Worm (Caenorhabditis elegans) whole organism, late embryonic: ENCODE results near the gene gly-3.
A peak's percentile ranks its signal among the peaks of the same experiment; 100 is the strongest.

Source experiments
- F13H6.1 ChIP-seq: sonication (generic microtip); optimal IDR thresholded peaks from 2 replicates; lab custom pipeline; 2016; ENCODE audit warnings: missing genetic modification characterization, missing compliant biosample characterization
- K09A11.1 ChIP-seq: sonication (generic microtip); optimal IDR thresholded peaks from 2 replicates; lab custom pipeline; 2017; ENCODE audit warnings: antibody characterized with exemption, mild to moderate bottlenecking, missing genetic modification characterization, missing compliant biosample characterization; ENCODE audit not compliant: insufficient read depth
- T23F11.4 ChIP-seq: fragments of 200-800 bp; sonication (Bioruptor generic); optimal IDR thresholded peaks from 2 replicates; lab custom pipeline; 2018; ENCODE audit warnings: mild to moderate bottlenecking, missing genetic modification characterization, missing compliant biosample characterization
- ahr-1 ChIP-seq: sonication (generic microtip); optimal IDR thresholded peaks from 2 replicates; lab custom pipeline; 2016; ENCODE audit warnings: missing genetic modification characterization, missing compliant biosample characterization
- ama-1 ChIP-seq: fragments of 150-350 bp; optimal IDR thresholded peaks from 2 replicates; lab custom pipeline; 2014
- ceh-14 ChIP-seq: sonication (generic microtip); optimal IDR thresholded peaks from 2 replicates; lab custom pipeline; 2016; ENCODE audit warnings: missing genotype, missing genetic modification characterization, missing compliant biosample characterization
- ceh-18 ChIP-seq: sonication (generic microtip); optimal IDR thresholded peaks from 2 replicates; lab custom pipeline; 2016; ENCODE audit warnings: missing genetic modification characterization, missing compliant biosample characterization
- ceh-19 ChIP-seq: fragments of 200-800 bp; sonication (Bioruptor generic); optimal IDR thresholded peaks from 2 replicates; lab custom pipeline; 2018; ENCODE audit warnings: mild to moderate bottlenecking, missing genetic modification characterization, missing compliant biosample characterization
- ceh-22 ChIP-seq: sonication (generic microtip); optimal IDR thresholded peaks from 2 replicates; lab custom pipeline; 2017; ENCODE audit warnings: missing biosample characterization, missing genetic modification characterization
- ceh-24 ChIP-seq: sonication (generic microtip); optimal IDR thresholded peaks from 2 replicates; lab custom pipeline; 2016; ENCODE audit warnings: mild to moderate bottlenecking, missing genetic modification characterization, missing compliant biosample characterization
- ceh-31 ChIP-seq: sonication (generic microtip); optimal IDR thresholded peaks from 2 replicates; lab custom pipeline; 2016; ENCODE audit warnings: missing genetic modification characterization, missing compliant biosample characterization
- ceh-34 ChIP-seq: sonication (generic microtip); optimal IDR thresholded peaks from 2 replicates; lab custom pipeline; 2016; ENCODE audit warnings: mild to moderate bottlenecking, missing genetic modification characterization, missing compliant biosample characterization
- ceh-6 ChIP-seq: fragments of 200-800 bp; sonication (Bioruptor generic); optimal IDR thresholded peaks from 2 replicates; lab custom pipeline; 2018; ENCODE audit warnings: mild to moderate bottlenecking, missing genetic modification characterization, missing compliant biosample characterization
- ceh-9 ChIP-seq: sonication (generic microtip); optimal IDR thresholded peaks from 2 replicates; lab custom pipeline; 2016; ENCODE audit warnings: mild to moderate bottlenecking, missing genetic modification characterization, inconsistent platforms, missing compliant biosample characterization
- che-1 ChIP-seq: sonication (generic microtip); optimal IDR thresholded peaks from 2 replicates; lab custom pipeline; 2016; ENCODE audit warnings: mild to moderate bottlenecking, missing genetic modification characterization, missing compliant biosample characterization
- dmd-4 ChIP-seq: sonication (generic microtip); optimal IDR thresholded peaks from 2 replicates; lab custom pipeline; 2016; ENCODE audit warnings: borderline replicate concordance, missing genetic modification characterization, missing compliant biosample characterization
- eyg-1 ChIP-seq: sonication (generic microtip); optimal IDR thresholded peaks from 2 replicates; lab custom pipeline; 2016; ENCODE audit warnings: missing genotype, missing genetic modification characterization, missing compliant biosample characterization
- fax-1 ChIP-seq: sonication (generic microtip); optimal IDR thresholded peaks from 2 replicates; lab custom pipeline; 2016; ENCODE audit warnings: missing genotype, missing genetic modification characterization, missing compliant biosample characterization
- hlh-30 ChIP-seq: sonication (generic microtip); optimal IDR thresholded peaks from 2 replicates; lab custom pipeline; 2017; ENCODE audit warnings: antibody characterized with exemption, missing genetic modification characterization, missing compliant biosample characterization; ENCODE audit not compliant: insufficient read depth
- hlh-6 ChIP-seq: sonication (generic microtip); optimal IDR thresholded peaks from 2 replicates; lab custom pipeline; 2016; ENCODE audit warnings: missing genotype, missing genetic modification characterization, missing compliant biosample characterization
- nhr-11 ChIP-seq: fragments of 150-350 bp; optimal IDR thresholded peaks from 2 replicates; lab custom pipeline; 2014; ENCODE audit warnings: missing biosample characterization, missing genetic modification characterization
- nhr-232 ChIP-seq: sonication (generic microtip); optimal IDR thresholded peaks from 2 replicates; lab custom pipeline; 2016; ENCODE audit warnings: missing genetic modification characterization, missing compliant biosample characterization
- npax-4 ChIP-seq: sonication (generic microtip); optimal IDR thresholded peaks from 2 replicates; lab custom pipeline; 2016; ENCODE audit warnings: missing genetic modification characterization, missing compliant biosample characterization
- odd-2 ChIP-seq: sonication (generic microtip); optimal IDR thresholded peaks from 2 replicates; lab custom pipeline; 2017; ENCODE audit warnings: antibody characterized with exemption, mild to moderate bottlenecking, missing genetic modification characterization, missing compliant biosample characterization
- pax-1 ChIP-seq: fragments of 150-350 bp; optimal IDR thresholded peaks from 2 replicates; lab custom pipeline; 2014; ENCODE audit warnings: missing biosample characterization, missing genetic modification characterization
- pha-2 ChIP-seq: sonication (generic microtip); optimal IDR thresholded peaks from 2 replicates; lab custom pipeline; 2017; ENCODE audit warnings: mild to moderate bottlenecking, missing genetic modification characterization, missing compliant biosample characterization
- pha-4 ChIP-seq: fragments of 150-350 bp; optimal IDR thresholded peaks from 2 replicates; lab custom pipeline; 2018; ENCODE audit warnings: missing biosample characterization, missing genetic modification reagents, missing genetic modification characterization
- pqm-1 ChIP-seq: sonication (generic microtip); optimal IDR thresholded peaks from 2 replicates; lab custom pipeline; 2016; ENCODE audit warnings: missing genetic modification characterization, missing compliant biosample characterization
- pros-1 ChIP-seq: fragments of 150-350 bp; optimal IDR thresholded peaks from 2 replicates; lab custom pipeline; 2014; ENCODE audit warnings: missing biosample characterization, missing genetic modification reagents, missing genetic modification characterization
- ref-2 ChIP-seq: sonication (generic microtip); optimal IDR thresholded peaks from 2 replicates; lab custom pipeline; 2016; ENCODE audit warnings: missing genetic modification characterization, missing compliant biosample characterization
- sox-4 ChIP-seq: sonication (generic microtip); optimal IDR thresholded peaks from 2 replicates; lab custom pipeline; 2017; ENCODE audit warnings: mild to moderate bottlenecking, missing genetic modification characterization, inconsistent platforms, missing compliant biosample characterization
- tbx-2 ChIP-seq: sonication (generic microtip); optimal IDR thresholded peaks from 2 replicates; lab custom pipeline; 2016; ENCODE audit warnings: missing genetic modification characterization, missing compliant biosample characterization
- tbx-7 ChIP-seq: sonication (generic microtip); optimal IDR thresholded peaks from 2 replicates; lab custom pipeline; 2016; ENCODE audit warnings: missing genotype, missing genetic modification characterization, missing compliant biosample characterization
- ttx-3 ChIP-seq: sonication (generic microtip); optimal IDR thresholded peaks from 2 replicates; lab custom pipeline; 2016; ENCODE audit warnings: missing genetic modification reagents, missing genetic modification characterization, missing compliant biosample characterization
- unc-3 ChIP-seq, 2 experiments: fragments of 200-800 bp in 1 of 2; sonication (Bioruptor generic) in 1 of 2; sonication (generic microtip) in 1 of 2; conservative IDR thresholded peaks in 1 of 2; optimal IDR thresholded peaks in 1 of 2; 2 replicates each; pipeline versions ENCODE4 v1.3.6 to Lab custom; 2016 to 2022; ENCODE audit warnings: missing compliant biosample characterization in 2 of 2, missing genetic modification characterization in 2 of 2, missing genetic modification reagents in 1 of 2
- unc-42 ChIP-seq: sonication (generic microtip); optimal IDR thresholded peaks from 2 replicates; lab custom pipeline; 2016; ENCODE audit warnings: missing genotype, missing genetic modification characterization, missing compliant biosample characterization
- unc-55 ChIP-seq: sonication (generic microtip); optimal IDR thresholded peaks from 2 replicates; lab custom pipeline; 2017; ENCODE audit warnings: missing biosample characterization, missing genetic modification reagents, missing genetic modification characterization

gly-3 gene

DNA sequence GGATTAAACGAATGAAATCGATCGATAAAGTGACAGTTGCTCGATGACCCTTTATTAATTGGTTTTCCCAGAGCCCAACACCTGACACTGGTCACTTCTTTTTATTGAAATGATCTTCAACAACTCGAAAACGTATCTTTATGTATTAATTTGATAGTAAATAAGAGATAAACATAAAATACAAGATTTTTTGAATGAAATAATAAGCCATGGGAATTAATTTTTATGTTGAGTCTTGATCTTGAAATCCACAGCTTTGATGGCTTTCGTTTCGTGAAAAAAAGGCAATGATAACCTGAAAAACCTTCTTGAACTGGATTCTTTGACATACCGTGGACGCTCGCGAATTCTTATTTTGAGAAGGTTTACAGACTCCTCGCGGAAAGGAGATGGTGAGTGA lies 10.1 kb downstream of the gly-3 start, which contains the start of gene pcp-5:
TSS of gene pcp-5 (minus strand) at position 101 of the 400 bp plus-strand sequence.
- TF ChIP-seq unc-55 (GFP tag; lab: Kevin White, UChicago) (peak; percentile 6), unc-42 (tag; lab: Kevin White, UChicago) (no peak)

DNA sequence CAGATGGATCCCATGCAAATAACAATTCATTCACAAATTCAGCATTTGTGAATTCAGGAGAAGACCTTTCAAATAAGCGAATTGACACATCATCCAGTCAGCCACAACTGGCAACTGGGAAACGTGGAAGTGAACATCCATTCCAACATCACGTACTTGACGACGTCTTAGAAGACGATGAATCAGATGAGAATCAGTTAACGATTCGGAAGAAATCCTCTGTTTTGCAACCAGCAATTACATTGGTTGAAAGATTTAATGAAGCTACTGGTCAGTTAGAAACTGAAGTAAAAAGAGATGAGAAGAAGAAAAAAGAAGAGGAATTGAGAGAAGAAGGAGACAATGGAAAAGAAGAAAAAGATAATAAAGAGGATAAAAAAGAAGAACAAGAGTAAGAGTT lies 14.1 kb downstream of the gly-3 start:
- TF ChIP-seq ref-2 (tag; lab: Kevin White, UChicago) (no peak), unc-55 (GFP tag; lab: Kevin White, UChicago) (no peak)
- TF ChIP-seq, all 69 proteins: peak for 0

DNA sequence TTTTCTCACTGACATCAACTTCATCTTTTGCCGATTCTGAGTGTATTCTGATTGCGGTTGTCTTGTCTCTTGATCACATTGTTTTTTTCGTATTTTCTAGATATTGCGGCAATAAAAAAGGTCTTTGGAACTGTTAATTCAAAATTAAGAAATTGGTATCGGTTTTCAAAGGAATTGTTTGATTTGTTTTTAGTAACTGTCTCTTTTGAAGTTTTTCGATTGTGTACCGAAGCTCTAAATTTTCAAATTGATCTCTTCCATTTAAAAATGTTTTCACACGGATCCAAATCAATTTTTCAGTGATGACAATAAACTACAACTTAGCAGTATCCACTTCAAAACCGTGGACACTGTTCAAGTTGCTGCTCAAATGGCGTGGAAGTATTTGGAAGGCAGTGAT lies 16.8 kb downstream of the gly-3 start, which contains the start of gene best-24:
TSS of gene best-24 (plus strand) at position 301 of the 400 bp plus-strand sequence.
- no peak for TF ChIP-seq ceh-6 (GFP tag; lab: Kevin White, UChicago)
- no peak for TF ChIP-seq unc-55 (GFP tag; lab: Kevin White, UChicago)
- no peak for TF ChIP-seq hlh-30 (tag; lab: Kevin White, UChicago)
- TF ChIP-seq ceh-18 (tag; lab: Kevin White, UChicago) = no peak
- no peak for TF ChIP-seq pax-1 (tag; lab: Kevin White, UChicago)
- no peak for TF ChIP-seq unc-42 (tag; lab: Kevin White, UChicago)
- TF ChIP-seq ceh-34 (tag; lab: Kevin White, UChicago) = no peak
- no peak for TF ChIP-seq ahr-1 (tag; lab: Kevin White, UChicago)
- TF ChIP-seq T23F11.4 (GFP tag; lab: Kevin White, UChicago) = no peak
- no peak for TF ChIP-seq ceh-14 (tag; lab: Kevin White, UChicago)
- no peak for TF ChIP-seq ceh-22
- no peak for TF ChIP-seq ceh-24 (tag; lab: Kevin White, UChicago)
- no peak for TF ChIP-seq ttx-3 (tag; lab: Kevin White, UChicago)
- no peak for TF ChIP-seq sox-4

DNA sequence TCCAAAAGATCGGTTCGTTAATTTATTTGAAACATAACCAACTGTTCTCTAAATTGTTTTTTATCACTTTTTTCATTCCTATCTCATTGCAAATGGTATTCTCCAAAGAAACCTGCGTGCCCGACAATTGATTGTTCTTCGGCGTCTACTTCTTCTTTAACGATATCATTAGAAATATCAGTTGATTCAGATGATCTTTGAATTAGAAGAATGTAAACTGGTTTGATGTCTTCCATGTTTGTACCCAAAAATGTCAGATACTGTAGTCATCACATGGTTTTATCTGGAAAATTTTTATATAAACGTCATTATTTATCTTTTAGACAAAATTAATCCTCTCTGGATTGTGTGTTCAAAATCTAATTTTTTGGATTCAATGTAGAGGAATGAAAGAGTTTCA lies 19.8 kb downstream of the gly-3 start:
- TF ChIP-seq hlh-6 (tag; lab: Kevin White, UChicago) (no peak), eyg-1 (tag; lab: Kevin White, UChicago) (no peak), hlh-30 (tag; lab: Kevin White, UChicago) (no peak), ceh-31 (no peak), tbx-2 (tag; lab: Kevin White, UChicago) (no peak), dmd-4 (no peak), ttx-3 (tag; lab: Kevin White, UChicago) (no peak), nhr-11 (no peak), ceh-14 (tag; lab: Kevin White, UChicago) (no peak), pqm-1 (tag; lab: Kevin White, UChicago) (no peak), fax-1 (tag; lab: Kevin White, UChicago) (no peak), sox-4 (no peak), ceh-9 (no peak), odd-2 (no peak), pros-1 (no peak), ceh-19 (no peak)

DNA sequence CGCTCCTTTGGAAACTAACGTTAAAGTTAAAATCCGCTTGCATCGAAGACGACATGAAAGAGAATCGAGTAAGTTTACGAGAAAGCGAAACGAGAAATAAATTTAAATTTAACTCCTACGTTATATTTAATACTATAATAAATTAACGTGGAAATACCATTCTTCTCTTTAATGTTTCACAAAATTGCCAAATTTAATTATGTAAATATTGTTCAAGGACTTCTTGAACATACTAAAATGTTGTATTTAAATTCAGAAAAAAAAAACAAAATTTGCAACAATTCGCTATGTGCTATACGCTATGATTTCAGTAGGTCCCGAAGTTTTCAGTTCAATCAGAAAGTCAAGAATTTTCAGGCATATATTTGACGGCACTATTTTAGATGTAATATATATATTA lies 20.6 kb downstream of the gly-3 start, which contains the start of gene ZK688.10:
TSS of gene ZK688.10 (minus strand) at position 101 of the 400 bp plus-strand sequence.
- TF ChIP-seq K09A11.1 (no peak), tbx-2 (tag; lab: Kevin White, UChicago) (no peak), ama-1 (no peak), pha-2 (tag; lab: Kevin White, UChicago) (no peak), nhr-232 (no peak), hlh-30 (tag; lab: Kevin White, UChicago) (no peak), npax-4 (tag; lab: Kevin White, UChicago) (no peak), tbx-7 (no peak), T23F11.4 (GFP tag; lab: Kevin White, UChicago) (no peak), F13H6.1 (tag; lab: Kevin White, UChicago) (no peak), pqm-1 (tag; lab: Kevin White, UChicago) (no peak), unc-55 (GFP tag; lab: Kevin White, UChicago) (no peak), pha-4 (tag; lab: Kevin White, UChicago) (no peak), unc-3 (GFP tag; conservative IDR thresholded peaks at IDR 0.05; lab: Robert Waterston, UW) (no peak), unc-3 (tag; optimal IDR thresholded peaks at IDR 0.05; lab: Kevin White, UChicago) (no peak), sox-4 (no peak), che-1 (tag; lab: Kevin White, UChicago) (no peak), ref-2 (tag; lab: Kevin White, UChicago) (no peak), ceh-14 (tag; lab: Kevin White, UChicago) (no peak)
